Fruit fly (Drosophila melanogaster) whole organism, wandering third instar larva: ENCODE measurements around the gene wts.
A peak's percentile ranks its signal among the peaks of the same experiment; 100 is the strongest.

Source experiments
- Abd-B ChIP-seq: fragments of >200 bp; optimal IDR thresholded peaks from 2 replicates; lab custom pipeline; 2017; ENCODE audit warnings: missing biosample characterization, missing genetic modification characterization
- CG32264 ChIP-seq: fragments of 200-800 bp; sonication (Bioruptor generic); optimal IDR thresholded peaks from 2 replicates; lab custom pipeline; 2016; ENCODE audit warnings: missing biosample characterization, missing genetic modification characterization
- CG9705 ChIP-seq: fragments of 200-800 bp; sonication (Bioruptor generic); optimal IDR thresholded peaks from 2 replicates; lab custom pipeline; 2018; ENCODE audit warnings: missing biosample characterization, mild to moderate bottlenecking, missing genetic modification characterization
- CrebA ChIP-seq: fragments of 200-800 bp; sonication (Bioruptor generic); optimal IDR thresholded peaks from 2 replicates; lab custom pipeline; 2016; ENCODE audit warnings: missing biosample characterization, mild to moderate bottlenecking, missing genetic modification characterization, borderline replicate concordance
- Dfd ChIP-seq: fragments of >200 bp; optimal IDR thresholded peaks from 2 replicates; lab custom pipeline; 2017; ENCODE audit warnings: missing biosample characterization, missing genetic modification characterization
- Dif ChIP-seq: fragments of 200-275, 200-300 bp; sonication (Bioruptor generic); optimal IDR thresholded peaks from 2 replicates; lab custom pipeline; 2018; ENCODE audit warnings: missing biosample characterization, missing genetic modification characterization; ENCODE audit not compliant: partially characterized antibody
- GATAd ChIP-seq: sonication (Bioruptor generic); optimal IDR thresholded peaks from 2 replicates; lab custom pipeline; 2016; ENCODE audit warnings: missing biosample characterization, missing genetic modification characterization
- HLH106 ChIP-seq: fragments of 200-800 bp; optimal IDR thresholded peaks from 3 replicates; lab custom pipeline; 2019; ENCODE audit warnings: missing biosample characterization, mild to moderate bottlenecking, missing genetic modification characterization, moderate library complexity
- Hnf4 ChIP-seq: fragments of 200-800 bp; sonication (Bioruptor generic); optimal IDR thresholded peaks from 2 replicates; lab custom pipeline; 2016; ENCODE audit warnings: missing biosample characterization, mild to moderate bottlenecking, missing genetic modification characterization
- Hr78 ChIP-seq: fragments of >200 bp; optimal IDR thresholded peaks from 2 replicates; lab custom pipeline; 2017; ENCODE audit warnings: missing biosample characterization, missing genetic modification characterization
- Hr83 ChIP-seq: fragments of 200-300 bp; sonication (Bioruptor generic); optimal IDR thresholded peaks from 2 replicates; lab custom pipeline; 2016; ENCODE audit warnings: missing biosample characterization, mild to moderate bottlenecking, missing genetic modification characterization, moderate library complexity; ENCODE audit not compliant: poor library complexity, severe bottlenecking
- Jra ChIP-seq: sonication (Bioruptor generic); optimal IDR thresholded peaks from 2 replicates; lab custom pipeline; 2016; ENCODE audit warnings: missing biosample characterization, missing genetic modification characterization
- Mio ChIP-seq: sonication (Bioruptor generic); optimal IDR thresholded peaks from 2 replicates; lab custom pipeline; 2016; ENCODE audit warnings: missing biosample characterization, missing genetic modification characterization
- Myc ChIP-seq: fragments of >200 bp; optimal IDR thresholded peaks from 2 replicates; lab custom pipeline; 2017
- N ChIP-seq: fragments of >200 bp; optimal IDR thresholded peaks from 2 replicates; lab custom pipeline; 2018; ENCODE audit warnings: missing biosample characterization, missing external identifiers, missing genetic modification characterization
- OdsH ChIP-seq: fragments of 200-800 bp; sonication (Bioruptor generic); optimal IDR thresholded peaks from 2 replicates; lab custom pipeline; 2016; ENCODE audit warnings: missing biosample characterization, mild to moderate bottlenecking, missing genetic modification characterization
- Rel ChIP-seq, 2 experiments: fragments of 200-800 bp; sonication (Bioruptor generic) in 1 of 2; optimal IDR thresholded peaks; 2 replicates in 1 of 2; 3 replicates in 1 of 2; lab custom pipeline; 2016 to 2019; ENCODE audit warnings: mild to moderate bottlenecking in 2 of 2, missing biosample characterization in 2 of 2, missing genetic modification characterization in 2 of 2, moderate library complexity in 1 of 2
- Sp1 ChIP-seq: fragments of 200-800 bp; sonication (Bioruptor generic); optimal IDR thresholded peaks from 3 replicates; lab custom pipeline; 2019; ENCODE audit warnings: missing biosample characterization, mild to moderate bottlenecking, missing genetic modification characterization, moderate library complexity
- Vsx2 ChIP-seq: fragments of 200-300, 225-300 bp; sonication (Bioruptor generic); optimal IDR thresholded peaks from 2 replicates; lab custom pipeline; 2018; ENCODE audit warnings: missing biosample characterization, missing genetic modification characterization; ENCODE audit not compliant: partially characterized antibody
- br ChIP-seq: fragments of 200-800 bp; sonication (Bioruptor generic); optimal IDR thresholded peaks from 2 replicates; lab custom pipeline; 2016; ENCODE audit warnings: missing biosample characterization, missing genetic modification characterization
- brk ChIP-seq: fragments of 200-800 bp; sonication (Bioruptor generic); optimal IDR thresholded peaks from 2 replicates; lab custom pipeline; 2016; ENCODE audit warnings: missing biosample characterization, mild to moderate bottlenecking, missing genetic modification characterization
- dl ChIP-seq, 2 experiments: fragments of 175-275, 200-275 bp in 1 of 2; fragments of 200-275 bp in 1 of 2; sonication (Bioruptor generic); optimal IDR thresholded peaks; lab custom pipeline; 2018; ENCODE audit warnings: mild to moderate bottlenecking in 2 of 2, missing biosample characterization in 2 of 2, missing genetic modification characterization in 2 of 2, moderate library complexity in 2 of 2; ENCODE audit not compliant: partially characterized antibody in 2 of 2, insufficient read depth in 1 of 2
- dmrt93B ChIP-seq: fragments of 200-800 bp; sonication (Bioruptor generic); optimal IDR thresholded peaks from 2 replicates; lab custom pipeline; 2018; ENCODE audit warnings: missing biosample characterization, mild to moderate bottlenecking, missing genetic modification characterization
- dsf ChIP-seq: sonication (Bioruptor generic); optimal IDR thresholded peaks from 2 replicates; lab custom pipeline; 2016; ENCODE audit warnings: missing biosample characterization, missing genetic modification characterization, borderline replicate concordance
- ey ChIP-seq: fragments of 200-800 bp; sonication (Bioruptor generic); optimal IDR thresholded peaks from 2 replicates; lab custom pipeline; 2016; ENCODE audit warnings: missing biosample characterization, missing genetic modification characterization
- foxo ChIP-seq, 2 experiments: fragments of 200-800 bp; sonication (Bioruptor generic); optimal IDR thresholded peaks; 2 replicates in 1 of 2; 3 replicates in 1 of 2; lab custom pipeline; 2016 to 2017; ENCODE audit warnings: missing biosample characterization in 2 of 2, missing genetic modification characterization in 2 of 2
- fru ChIP-seq: fragments of 200-800 bp; sonication (Bioruptor generic); optimal IDR thresholded peaks from 3 replicates; lab custom pipeline; 2016; ENCODE audit warnings: missing biosample characterization, mild to moderate bottlenecking, missing genetic modification characterization
- h ChIP-seq: fragments of 200-800 bp; sonication (Bioruptor generic); optimal IDR thresholded peaks from 3 replicates; lab custom pipeline; 2016; ENCODE audit warnings: missing biosample characterization, mild to moderate bottlenecking, missing genetic modification characterization
- jim ChIP-seq: fragments of 175-275, 200-325 bp; sonication (Bioruptor generic); optimal IDR thresholded peaks from 2 replicates; lab custom pipeline; 2016; ENCODE audit warnings: missing biosample characterization, mild to moderate bottlenecking, missing genetic modification characterization
- lola ChIP-seq: fragments of >200 bp; optimal IDR thresholded peaks from 2 replicates; lab custom pipeline; 2017; ENCODE audit warnings: missing biosample characterization, missing genetic modification characterization
- pan ChIP-seq: fragments of >200 bp; optimal IDR thresholded peaks from 2 replicates; lab custom pipeline; 2017
- psq ChIP-seq: fragments of 200-800 bp; sonication (Bioruptor generic); optimal IDR thresholded peaks from 3 replicates; lab custom pipeline; 2017; ENCODE audit warnings: missing biosample characterization, mild to moderate bottlenecking, missing genetic modification characterization, moderate library complexity
- rgr ChIP-seq: fragments of 200-800 bp; sonication (Bioruptor generic); optimal IDR thresholded peaks from 3 replicates; lab custom pipeline; 2016; ENCODE audit warnings: missing biosample characterization, mild to moderate bottlenecking, missing genetic modification characterization
- sage ChIP-seq: fragments of 200-800 bp; sonication (Bioruptor generic); optimal IDR thresholded peaks from 2 replicates; lab custom pipeline; 2016; ENCODE audit warnings: missing biosample characterization, mild to moderate bottlenecking, missing genetic modification characterization
- sv ChIP-seq: fragments of 200-800 bp; sonication (Bioruptor generic); optimal IDR thresholded peaks from 3 replicates; lab custom pipeline; 2016; ENCODE audit warnings: missing biosample characterization, missing genetic modification characterization
- tai ChIP-seq: sonication (Bioruptor generic); optimal IDR thresholded peaks from 2 replicates; lab custom pipeline; 2016; ENCODE audit warnings: missing biosample characterization, missing genetic modification characterization
- usp ChIP-seq: fragments of >200 bp; optimal IDR thresholded peaks from 2 replicates; lab custom pipeline; 2017; ENCODE audit warnings: missing biosample characterization, missing genetic modification characterization
- woc ChIP-seq: sonication (Bioruptor generic); optimal IDR thresholded peaks from 2 replicates; lab custom pipeline; 2016; ENCODE audit warnings: missing biosample characterization, mild to moderate bottlenecking, missing genetic modification characterization

wts gene

dm6 chr3R:30792959-30793358 lies 13.5 kb downstream of the wts start:
- TF ChIP-seq Dfd (GFP tag; lab: Kevin White, UChicago) (peak; percentile 76), dmrt93B (no peak)

dm6 chr3R:30789363-30789762 lies 17.1 kb downstream of the wts start:
- TF ChIP-seq Dfd (GFP tag; lab: Kevin White, UChicago) (no peak), fru (GFP tag; lab: Kevin White, UChicago) (peak; percentile 58), CG32264 (GFP tag; lab: Kevin White, UChicago) (no peak), foxo (GFP tag; optimal IDR thresholded peaks at IDR 0.05; lab: Kevin White, UChicago) (peak in 1 of 2 experiments; percentile 32), h (peak; percentile 46)

dm6 chr3R:30782553-30782952 lies 23.9 kb downstream of the wts start:
- no peak for TF ChIP-seq fru (GFP tag; lab: Kevin White, UChicago)
- no peak for TF ChIP-seq br (GFP tag; lab: Kevin White, UChicago)
- no peak for TF ChIP-seq Dfd (GFP tag; lab: Kevin White, UChicago)
- no peak for TF ChIP-seq CG9705
- no peak for TF ChIP-seq Sp1 (GFP tag; lab: Kevin White, UChicago)
- TF ChIP-seq dl (GFP tag; optimal IDR thresholded peaks at IDR 0.05; lab: Kevin White, UChicago; ENCODE audit: insufficient read depth in 1 of 2, partially characterized antibody in 2 of 2), result no peak
- TF ChIP-seq CG32264 (GFP tag; lab: Kevin White, UChicago), result no peak
- no peak for TF ChIP-seq Mio (GFP tag; lab: Kevin White, UChicago)
- TF ChIP-seq Hnf4 (GFP tag; lab: Kevin White, UChicago), result no peak
- no peak for TF ChIP-seq brk (GFP tag; lab: Kevin White, UChicago)
- TF ChIP-seq CrebA (GFP tag; lab: Kevin White, UChicago), result no peak
- TF ChIP-seq N (GFP tag; lab: Kevin White, UChicago), result no peak

dm6 chr3R:30781661-30782120 lies 24.7 kb downstream of the wts start:
- TF ChIP-seq GATAd (GFP tag; lab: Kevin White, UChicago) (peak; percentile 48), tai (GFP tag; lab: Kevin White, UChicago) (peak; percentile 94), brk (GFP tag; lab: Kevin White, UChicago) (peak; percentile 76), foxo (GFP tag; optimal IDR thresholded peaks at IDR 0.05; lab: Kevin White, UChicago) (peak; percentile 61 to 88), Sp1 (GFP tag; lab: Kevin White, UChicago) (peak; percentile 79), pan (no peak), psq (GFP tag; lab: Kevin White, UChicago) (peak; percentile 83), HLH106 (tag; lab: Kevin White, UChicago) (peak; percentile 89), sv (GFP tag; lab: Kevin White, UChicago) (peak; percentile 89), Dfd (GFP tag; lab: Kevin White, UChicago) (no peak), Hr83 (GFP tag; lab: Kevin White, UChicago) (no peak), Jra (GFP tag; lab: Kevin White, UChicago) (peak; percentile 76), Dif (GFP tag; lab: Kevin White, UChicago) (peak; percentile 29), Vsx2 (GFP tag; lab: Kevin White, UChicago) (peak; percentile 64), h (peak; percentile 94), br (GFP tag; lab: Kevin White, UChicago) (peak; percentile 91), Hnf4 (GFP tag; lab: Kevin White, UChicago) (peak; percentile 91), CG32264 (GFP tag; lab: Kevin White, UChicago) (peak; percentile 66), Abd-B (GFP tag; lab: Kevin White, UChicago) (no peak), Rel (GFP tag; optimal IDR thresholded peaks at IDR 0.05; lab: Kevin White, UChicago) (peak; percentile 63), Rel (tag; optimal IDR thresholded peaks at IDR 0.05; lab: Kevin White, UChicago) (peak; percentile 72), Myc (lab: Kevin White, UChicago) (no peak), Mio (GFP tag; lab: Kevin White, UChicago) (peak; percentile 43), dmrt93B (peak; percentile 73), fru (GFP tag; lab: Kevin White, UChicago) (peak; percentile 88), N (GFP tag; lab: Kevin White, UChicago) (peak; percentile 19), rgr (peak; percentile 89), lola (no peak), ey (GFP tag; lab: Kevin White, UChicago) (peak; percentile 94), Hr78 (GFP tag; lab: Kevin White, UChicago) (no peak), sage (GFP tag; lab: Kevin White, UChicago) (peak; percentile 66), OdsH (GFP tag; lab: Kevin White, UChicago) (peak; percentile 92), woc (GFP tag; lab: Kevin White, UChicago) (peak; percentile 78), usp (GFP tag; lab: Kevin White, UChicago) (no peak), CrebA (GFP tag; lab: Kevin White, UChicago) (no peak), jim (GFP tag; lab: Kevin White, UChicago) (no peak), CG9705 (peak; percentile 71), dsf (no peak), dl (GFP tag; optimal IDR thresholded peaks at IDR 0.05; lab: Kevin White, UChicago; ENCODE audit: insufficient read depth in 1 of 2, partially characterized antibody in 2 of 2) (peak in 1 of 2 experiments; percentile 39)
